Worm (Caenorhabditis elegans) whole organism, L2 larva: ENCODE measurements around the gene tnc-2.

Experiments
- ZK546.5 ChIP-seq: sonication (generic microtip); optimal IDR thresholded peaks from 2 replicates; lab custom pipeline; 2017; ENCODE audit warnings: missing biosample characterization, missing genetic modification characterization
- ama-1 ChIP-seq: fragments of 150-350 bp; optimal IDR thresholded peaks from 2 replicates; lab custom pipeline; 2018; ENCODE audit warnings: inconsistent platforms
- ceh-16 ChIP-seq: fragments of 150-350 bp; optimal IDR thresholded peaks from 2 replicates; lab custom pipeline; 2014; ENCODE audit warnings: missing biosample characterization, missing genetic modification characterization
- lin-39 ChIP-seq: fragments of 150-350 bp; optimal IDR thresholded peaks from 2 replicates; lab custom pipeline; 2014; ENCODE audit warnings: missing biosample characterization, missing genetic modification reagents, missing genetic modification characterization
- lsy-2 ChIP-seq, 2 experiments: fragments of 150-350 bp in 1 of 2; sonication (generic microtip) in 1 of 2; optimal IDR thresholded peaks; 2 replicates each; lab custom pipeline; 2014 to 2017; ENCODE audit warnings: missing biosample characterization in 2 of 2, missing genetic modification characterization in 2 of 2
- nhr-11 ChIP-seq: fragments of 150-350 bp; optimal IDR thresholded peaks from 2 replicates; lab custom pipeline; 2014; ENCODE audit warnings: missing biosample characterization, missing genetic modification characterization
- nhr-25 ChIP-seq: fragments of 150-350 bp; sonication (generic microtip); optimal IDR thresholded peaks from 3 replicates; lab custom pipeline; 2014; ENCODE audit warnings: missing biosample characterization, missing genetic modification characterization
- sma-3 ChIP-seq: sonication (generic microtip); optimal IDR thresholded peaks from 2 replicates; lab custom pipeline; 2016; ENCODE audit warnings: missing genetic modification reagents, missing genetic modification characterization, missing compliant biosample characterization
- snpc-4 ChIP-seq: fragments of 150-350 bp; optimal IDR thresholded peaks from 2 replicates; lab custom pipeline; 2014; ENCODE audit warnings: missing biosample characterization, missing genetic modification characterization
- unc-39 ChIP-seq: fragments of 150-350 bp; optimal IDR thresholded peaks from 2 replicates; lab custom pipeline; 2014; ENCODE audit warnings: missing biosample characterization, missing genetic modification characterization
- unc-55 ChIP-seq: fragments of 150-350 bp; sonication (generic microtip); optimal IDR thresholded peaks from 3 replicates; lab custom pipeline; 2014; ENCODE audit warnings: missing biosample characterization, missing genetic modification reagents, missing genetic modification characterization
- zag-1 ChIP-seq: fragments of 150-350 bp; optimal IDR thresholded peaks from 2 replicates; lab custom pipeline; 2014; ENCODE audit warnings: missing biosample characterization, missing genetic modification characterization
- ztf-11 ChIP-seq: sonication (generic microtip); optimal IDR thresholded peaks from 2 replicates; lab custom pipeline; 2017; ENCODE audit warnings: missing biosample characterization, missing genetic modification characterization
- ztf-4 ChIP-seq: fragments of 150-350 bp; optimal IDR thresholded peaks from 2 replicates; lab custom pipeline; 2014; ENCODE audit warnings: missing biosample characterization, missing genetic modification characterization

- TF ChIP-seq snpc-4 (no peak), sma-3 (GFP tag; lab: Kevin White, UChicago) (no peak), nhr-11 (no peak), ztf-11 (tag; lab: Kevin White, UChicago) (no peak), zag-1 (tag; lab: Kevin White, UChicago) (no peak), ZK546.5 (tag; lab: Kevin White, UChicago) (no peak), ama-1 (lab: Kevin White, UChicago) (no peak), nhr-25 (tag; lab: Kevin White, UChicago) (no peak), unc-55 (GFP tag; lab: Kevin White, UChicago) (no peak), lsy-2 (tag; optimal IDR thresholded peaks at IDR 0.05; lab: Kevin White, UChicago) (no peak), ztf-4 (no peak), ceh-16 (tag; lab: Kevin White, UChicago) (no peak), lin-39 (tag; lab: Kevin White, UChicago) (no peak), unc-39 (tag; lab: Kevin White, UChicago) (no peak)
Observed at ce11 chrII:10476959-10477358, 10.3 kb downstream of the tnc-2 start, which contains the start of gene ZK666.4.
